Fruit fly (Drosophila melanogaster) whole organism, prepupa: ENCODE results near the gene Spn100A.

Experiments
- CG10631 ChIP-seq: fragments of 200-800 bp; sonication (Bioruptor generic); optimal IDR thresholded peaks from 2 replicates; lab custom pipeline; 2016; ENCODE audit warnings: missing biosample characterization, missing genetic modification characterization
- CG6276 ChIP-seq: fragments of 200-800 bp; sonication (Bioruptor generic); optimal IDR thresholded peaks from 2 replicates; lab custom pipeline; 2017; ENCODE audit warnings: missing biosample characterization, mild to moderate bottlenecking, missing genetic modification characterization
- CG6792 ChIP-seq: fragments of 200-800 bp; sonication (Bioruptor generic); optimal IDR thresholded peaks from 3 replicates; lab custom pipeline; 2016; ENCODE audit warnings: missing biosample characterization, missing genetic modification characterization
- CG8119 ChIP-seq: fragments of 200-800 bp; sonication (Bioruptor generic); IDR thresholded peaks from 3 replicates; pipeline ENCODE4 v1.3.6; 2022; ENCODE audit warnings: missing biosample characterization, missing genetic modification characterization
- CG8319 ChIP-seq: fragments of 200-800 bp; sonication (Bioruptor generic); optimal IDR thresholded peaks from 3 replicates; lab custom pipeline; 2016; ENCODE audit warnings: missing biosample characterization, missing genetic modification characterization
- Eip75B ChIP-seq: fragments of 200-800 bp; sonication (Bioruptor generic); optimal IDR thresholded peaks from 3 replicates; lab custom pipeline; 2016; ENCODE audit warnings: missing biosample characterization, missing genetic modification characterization
- Hr4 ChIP-seq: fragments of 200-800 bp; sonication (Bioruptor generic); optimal IDR thresholded peaks from 3 replicates; lab custom pipeline; 2016; ENCODE audit warnings: missing biosample characterization, missing genetic modification characterization
- OdsH ChIP-seq: fragments of 200-800 bp; sonication (Bioruptor generic); optimal IDR thresholded peaks from 3 replicates; lab custom pipeline; 2016; ENCODE audit warnings: missing biosample characterization, missing genetic modification characterization
- eg ChIP-seq: fragments of 200-800 bp; sonication (Bioruptor generic); IDR thresholded peaks from 3 replicates; pipeline ENCODE4 v1.3.6; 2022; ENCODE audit warnings: missing biosample characterization, missing genetic modification characterization
- esn ChIP-seq: fragments of 200-800 bp; sonication (Bioruptor generic); optimal IDR thresholded peaks from 2 replicates; lab custom pipeline; 2016; ENCODE audit warnings: missing biosample characterization, mild to moderate bottlenecking, missing genetic modification characterization, moderate library complexity
- lz ChIP-seq: fragments of 200-800 bp; sonication (Bioruptor generic); optimal IDR thresholded peaks from 3 replicates; lab custom pipeline; 2016; ENCODE audit warnings: missing biosample characterization, missing genetic modification characterization
- net ChIP-seq: fragments of 200-800 bp; sonication (Bioruptor generic); optimal IDR thresholded peaks from 3 replicates; lab custom pipeline; 2016; ENCODE audit warnings: missing biosample characterization, missing genetic modification characterization

DNA sequence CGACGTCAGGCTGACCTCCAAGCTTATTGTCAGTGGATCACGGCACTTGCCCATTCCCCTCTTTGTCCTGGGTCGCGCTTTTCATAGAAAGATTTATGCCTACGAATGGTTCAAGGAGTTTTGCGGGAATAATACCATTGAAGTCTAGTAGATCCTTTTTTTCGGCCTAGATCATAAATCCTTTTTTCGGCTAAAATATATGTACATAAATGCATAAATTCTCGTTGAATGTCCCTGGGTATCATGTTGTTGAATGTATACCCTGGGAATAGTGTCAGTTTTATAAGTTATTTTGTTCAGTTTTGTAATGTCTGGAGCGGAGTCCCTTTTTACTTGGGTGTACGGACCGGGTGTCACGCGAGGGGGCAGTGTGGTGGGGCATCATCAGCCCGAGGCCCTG is 40.8 kb upstream of the Spn100A start, which contains the start of gene CG34433:
- TF ChIP-seq esn (GFP tag; lab: Kevin White, UChicago) (no peak), lz (GFP tag; lab: Kevin White, UChicago) (no peak), CG10631 (no peak), Eip75B (GFP tag; lab: Kevin White, UChicago) (no peak), CG8119 (GFP tag; lab: Robert Waterston, UW) (no peak), OdsH (GFP tag; lab: Kevin White, UChicago) (no peak), CG8319 (GFP tag; lab: Kevin White, UChicago) (no peak), net (no peak), eg (GFP tag; lab: Robert Waterston, UW) (no peak), Hr4 (GFP tag; lab: Kevin White, UChicago) (no peak), CG6792 (GFP tag; lab: Kevin White, UChicago) (no peak), CG6276 (GFP tag; lab: Kevin White, UChicago) (no peak)
